In the genomic region with DNA sequence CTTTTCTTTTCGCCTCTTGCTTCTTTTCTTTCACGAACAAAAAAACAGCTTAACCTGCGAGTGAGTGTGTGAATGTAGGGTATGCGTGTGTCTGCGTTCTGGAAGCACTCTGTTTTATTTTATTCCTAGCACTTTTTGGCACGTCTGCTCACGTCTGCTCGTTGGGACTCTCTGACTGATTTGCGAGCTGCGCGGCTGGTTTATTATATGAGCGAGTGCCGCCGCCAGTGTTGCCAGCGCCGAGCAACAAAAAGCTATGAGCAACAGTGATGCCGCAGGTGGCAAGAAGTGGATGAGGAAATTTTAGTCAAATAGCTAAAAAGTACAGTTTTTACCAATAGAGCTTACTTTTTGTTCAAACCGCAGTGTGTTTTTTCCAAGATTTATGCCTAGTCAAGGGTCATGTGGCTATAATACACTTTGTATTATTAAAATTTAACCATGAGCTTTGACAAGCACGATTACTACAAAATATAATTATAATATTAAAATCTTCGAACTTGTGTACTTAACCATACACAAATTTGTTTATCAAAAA, we compare ENCODE assay signal across 5 fruit fly cellular contexts.
TF ChIP-seq lines count a peak whose summit lies in the region.

A gene (minus strand): TSS at position 183 of the 538 bp plus-strand sequence.

- no peak for TF ChIP-seq CTCF in whole organism, embryonic (GFP tag; optimal IDR thresholded peaks at IDR 0.05; lab: Kevin White, UChicago)

TF ChIP-seq in whole organism, adult, 20 proteins besides CTCF, POLR2A, EP300 and RAD21 (continues in another document):
- TF ChIP-seq CG14711 (tag; optimal IDR thresholded peaks at IDR 0.05; lab: Kevin White, UChicago) (peak; percentile 66), toe (GFP tag; optimal IDR thresholded peaks at IDR 0.05; lab: Kevin White, UChicago) (peak; percentile 29), cic (GFP tag; optimal IDR thresholded peaks at IDR 0.05; lab: Kevin White, UChicago) (no peak), kay (GFP tag; lab: Kevin White, UChicago; ENCODE audit: borderline replicate concordance) (peak; percentile 78), CG12768 (GFP tag; optimal IDR thresholded peaks at IDR 0.05; lab: Kevin White, UChicago) (peak; percentile 15), CG7101 (tag; optimal IDR thresholded peaks at IDR 0.05; lab: Kevin White, UChicago) (peak; percentile 33), Crg-1 (GFP tag; optimal IDR thresholded peaks at IDR 0.05; lab: Kevin White, UChicago) (peak; percentile 10), pad (GFP tag; optimal IDR thresholded peaks at IDR 0.05; lab: Kevin White, UChicago) (no peak), CG5204 (GFP tag; optimal IDR thresholded peaks at IDR 0.05; lab: Kevin White, UChicago) (peak; percentile 44), Mnt (GFP tag; optimal IDR thresholded peaks at IDR 0.05; lab: Kevin White, UChicago) (peak; percentile 79), cnc (optimal IDR thresholded peaks at IDR 0.05; lab: Kevin White, UChicago) (no peak), tj (GFP tag; optimal IDR thresholded peaks at IDR 0.05; lab: Kevin White, UChicago) (no peak), CG11617 (GFP tag; optimal IDR thresholded peaks at IDR 0.05; lab: Kevin White, UChicago) (peak; percentile 56), CG33017 (tag; optimal IDR thresholded peaks at IDR 0.05; lab: Kevin White, UChicago) (no peak), Clk (GFP tag; optimal IDR thresholded peaks at IDR 0.05; lab: Kevin White, UChicago) (no peak), CG1620 (GFP tag; optimal IDR thresholded peaks at IDR 0.05; lab: Kevin White, UChicago) (peak; percentile 79), Hr96 (GFP tag; optimal IDR thresholded peaks at IDR 0.05; lab: Kevin White, UChicago) (peak; percentile 55)

TF ChIP-seq in whole organism, embryonic, 481 proteins besides CTCF, POLR2A, EP300 and RAD21 (continues in another document):
- TF ChIP-seq Sry-δ (GFP tag; optimal IDR thresholded peaks at IDR 0.05; lab: Kevin White, UChicago) (no peak), Max (GFP tag; optimal IDR thresholded peaks at IDR 0.05; lab: Kevin White, UChicago) (no peak), eve (GFP tag; optimal IDR thresholded peaks at IDR 0.05; lab: Kevin White, UChicago) (no peak), CG10979 (tag; optimal IDR thresholded peaks at IDR 0.05; lab: Kevin White, UChicago) (no peak), Camta (GFP tag; optimal IDR thresholded peaks at IDR 0.05; lab: Kevin White, UChicago) (no peak), eyg (GFP tag; optimal IDR thresholded peaks at IDR 0.05; lab: Kevin White, UChicago) (peak; percentile 25), D19B (GFP tag; optimal IDR thresholded peaks at IDR 0.05; lab: Kevin White, UChicago) (peak; percentile 45), CoRest (tag; optimal IDR thresholded peaks at IDR 0.05; lab: Kevin White, UChicago) (peak; percentile 43), Mrtf (GFP tag; IDR thresholded peaks at IDR 0.05; lab: Robert Waterston, UW) (no peak), maf-S (GFP tag; optimal IDR thresholded peaks at IDR 0.05; lab: Kevin White, UChicago) (no peak), Sry-β (GFP tag; optimal IDR thresholded peaks at IDR 0.05; lab: Kevin White, UChicago) (peak; percentile 96), al (GFP tag; IDR thresholded peaks at IDR 0.05; lab: Robert Waterston, UW) (no peak), CG1792 (GFP tag; optimal IDR thresholded peaks at IDR 0.05; lab: Kevin White, UChicago) (peak; percentile 22), ind (GFP tag; optimal IDR thresholded peaks at IDR 0.05; lab: Kevin White, UChicago) (peak; percentile 17), Ravus (GFP tag; IDR thresholded peaks at IDR 0.05; lab: Robert Waterston, UW) (no peak), grau (tag; optimal IDR thresholded peaks at IDR 0.05; lab: Kevin White, UChicago) (peak; percentile 33), CG7556 (GFP tag; optimal IDR thresholded peaks at IDR 0.05; lab: Kevin White, UChicago) (peak; percentile 10), Fer1 (GFP tag; optimal IDR thresholded peaks at IDR 0.05; lab: Kevin White, UChicago) (no peak)

TF ChIP-seq in whole organism, prepupa, 60 proteins besides CTCF, POLR2A, EP300 and RAD21 (continues in another document):
- no peak for TF ChIP-seq CG11762 (GFP tag; optimal IDR thresholded peaks at IDR 0.05; lab: Kevin White, UChicago; ENCODE audit: insufficient read depth)
- no peak for TF ChIP-seq CG11294 (GFP tag; IDR thresholded peaks at IDR 0.05; lab: Robert Waterston, UW)
- no peak for TF ChIP-seq CG8319 (GFP tag; optimal IDR thresholded peaks at IDR 0.05; lab: Kevin White, UChicago)
- TF ChIP-seq spab (GFP tag; optimal IDR thresholded peaks at IDR 0.05; lab: Kevin White, UChicago), result no peak
- peak; percentile 7 for TF ChIP-seq CG10669 (GFP tag; optimal IDR thresholded peaks at IDR 0.05; lab: Kevin White, UChicago)
- peak; percentile 90 for TF ChIP-seq svp (GFP tag; lab: Kevin White, UChicago)
- peak; percentile 9 for TF ChIP-seq fd59A (GFP tag; optimal IDR thresholded peaks at IDR 0.05; lab: Kevin White, UChicago)
- TF ChIP-seq CG1621 (tag; optimal IDR thresholded peaks at IDR 0.05; lab: Kevin White, UChicago), result no peak
- peak; percentile 32 for TF ChIP-seq CG6854 (GFP tag; optimal IDR thresholded peaks at IDR 0.05; lab: Kevin White, UChicago)
- peak; percentile 42 for TF ChIP-seq CG9139 (GFP tag; optimal IDR thresholded peaks at IDR 0.05; lab: Kevin White, UChicago)
- TF ChIP-seq CG6276 (GFP tag; optimal IDR thresholded peaks at IDR 0.05; lab: Kevin White, UChicago), result no peak
- peak; percentile 70 for TF ChIP-seq vri (GFP tag; optimal IDR thresholded peaks at IDR 0.05; lab: Kevin White, UChicago)
- TF ChIP-seq achi (GFP tag; optimal IDR thresholded peaks at IDR 0.05; lab: Kevin White, UChicago), result no peak
- peak; percentile 20 for TF ChIP-seq Hr4 (GFP tag; optimal IDR thresholded peaks at IDR 0.05; lab: Kevin White, UChicago)
- peak; percentile 41 for TF ChIP-seq CG3919 (GFP tag; optimal IDR thresholded peaks at IDR 0.05; lab: Kevin White, UChicago)
- peak; percentile 14 for TF ChIP-seq Ets21C (GFP tag; optimal IDR thresholded peaks at IDR 0.05; lab: Kevin White, UChicago)
- peak; percentile 25 for TF ChIP-seq esn (GFP tag; optimal IDR thresholded peaks at IDR 0.05; lab: Kevin White, UChicago)
- no peak for TF ChIP-seq CG34406 (GFP tag; optimal IDR thresholded peaks at IDR 0.05; lab: Kevin White, UChicago)

TF ChIP-seq in whole organism, pupa, 21 proteins besides CTCF, POLR2A, EP300 and RAD21:
- TF ChIP-seq gl (tag; optimal IDR thresholded peaks at IDR 0.05; lab: Kevin White, UChicago) (peak; percentile 31), CG8159 (tag; optimal IDR thresholded peaks at IDR 0.05; lab: Kevin White, UChicago) (peak; percentile 42), Pif1B (GFP tag; optimal IDR thresholded peaks at IDR 0.05; lab: Kevin White, UChicago) (peak; percentile 37), Ets98B (GFP tag; IDR thresholded peaks at IDR 0.05; lab: Robert Waterston, UW) (peak; percentile 51), CG9948 (tag; optimal IDR thresholded peaks at IDR 0.05; lab: Kevin White, UChicago) (no peak), CG15710 (tag; optimal IDR thresholded peaks at IDR 0.05; lab: Kevin White, UChicago) (peak; percentile 9), D1 (tag; optimal IDR thresholded peaks at IDR 0.05; lab: Kevin White, UChicago) (no peak), fd96Ca (GFP tag; IDR thresholded peaks at IDR 0.05; lab: Robert Waterston, UW) (peak; percentile 50; the same call in 1 of the 3 replicates), rn (GFP tag; IDR thresholded peaks at IDR 0.05; lab: Robert Waterston, UW) (no peak), CG14655 (GFP tag; optimal IDR thresholded peaks at IDR 0.05; lab: Kevin White, UChicago) (peak; percentile 40), CG8301 (tag; optimal IDR thresholded peaks at IDR 0.05; lab: Kevin White, UChicago) (no peak), CG17806 (tag; optimal IDR thresholded peaks at IDR 0.05; lab: Kevin White, UChicago) (peak; percentile 10), CG12605 (GFP tag; IDR thresholded peaks at IDR 0.05; lab: Robert Waterston, UW) (peak; percentile 50; the same call in 1 of the 2 replicates), CG13204 (GFP tag; optimal IDR thresholded peaks at IDR 0.05; lab: Kevin White, UChicago) (peak; percentile 4), Snoo (tag; optimal IDR thresholded peaks at IDR 0.05; lab: Kevin White, UChicago) (peak; percentile 12), Pif1A (GFP tag; optimal IDR thresholded peaks at IDR 0.05; lab: Kevin White, UChicago) (no peak), CG4496 (GFP tag; IDR thresholded peaks at IDR 0.05; lab: Robert Waterston, UW) (peak; percentile 53; the same call in 2 of the 3 replicates), CG34367 (tag; optimal IDR thresholded peaks at IDR 0.05; lab: Kevin White, UChicago) (peak; percentile 30), CG32121 (GFP tag; IDR thresholded peaks at IDR 0.05; lab: Robert Waterston, UW) (0 out of 2 replicates have a peak, but pooled peaks have one; percentile 18)

TF ChIP-seq in whole organism, wandering third instar larva, 38 proteins besides CTCF, POLR2A, EP300 and RAD21 (continues in another document):
- TF ChIP-seq Rel (GFP tag; optimal IDR thresholded peaks at IDR 0.05; lab: Kevin White, UChicago), result no peak
- peak; percentile 53 for TF ChIP-seq Rel (tag; optimal IDR thresholded peaks at IDR 0.05; lab: Kevin White, UChicago)
- peak; percentile 66 for TF ChIP-seq jim (GFP tag; optimal IDR thresholded peaks at IDR 0.05; lab: Kevin White, UChicago)
- peak; percentile 47 for TF ChIP-seq Sp1 (GFP tag; optimal IDR thresholded peaks at IDR 0.05; lab: Kevin White, UChicago)
- TF ChIP-seq N (GFP tag; optimal IDR thresholded peaks at IDR 0.05; lab: Kevin White, UChicago), result no peak
- peak; percentile 53 for TF ChIP-seq br (GFP tag; optimal IDR thresholded peaks at IDR 0.05; lab: Kevin White, UChicago)
- no peak for TF ChIP-seq sv (GFP tag; optimal IDR thresholded peaks at IDR 0.05; lab: Kevin White, UChicago)
- TF ChIP-seq brk (GFP tag; optimal IDR thresholded peaks at IDR 0.05; lab: Kevin White, UChicago), result no peak
- TF ChIP-seq dsf (GFP tag; optimal IDR thresholded peaks at IDR 0.05; lab: Kevin White, UChicago; ENCODE audit: borderline replicate concordance), result no peak
- TF ChIP-seq Hnf4 (GFP tag; optimal IDR thresholded peaks at IDR 0.05; lab: Kevin White, UChicago), result peak; percentile 84
- TF ChIP-seq CG9705 (GFP tag; optimal IDR thresholded peaks at IDR 0.05; lab: Kevin White, UChicago), result peak; percentile 6
- TF ChIP-seq Hr78 (GFP tag; optimal IDR thresholded peaks at IDR 0.05; lab: Kevin White, UChicago), result no peak
- TF ChIP-seq foxo (GFP tag; optimal IDR thresholded peaks at IDR 0.05; lab: Kevin White, UChicago), result peak in 1 of 2 experiments; percentile 39
- peak; percentile 8 for TF ChIP-seq fru (GFP tag; optimal IDR thresholded peaks at IDR 0.05; lab: Kevin White, UChicago)
- TF ChIP-seq dl (GFP tag; optimal IDR thresholded peaks at IDR 0.05; lab: Kevin White, UChicago; ENCODE audit: insufficient read depth in 1 of 2, partially characterized antibody in 2 of 2), result peak; percentile 13 to 22
- TF ChIP-seq ey (GFP tag; optimal IDR thresholded peaks at IDR 0.05; lab: Kevin White, UChicago), result peak; percentile 24
- no peak for TF ChIP-seq CrebA (GFP tag; optimal IDR thresholded peaks at IDR 0.05; lab: Kevin White, UChicago; ENCODE audit: borderline replicate concordance)
- TF ChIP-seq HLH106 (tag; optimal IDR thresholded peaks at IDR 0.05; lab: Kevin White, UChicago), result peak; percentile 48
- peak; percentile 54 for TF ChIP-seq h (GFP tag; optimal IDR thresholded peaks at IDR 0.05; lab: Kevin White, UChicago)
- peak; percentile 47 for TF ChIP-seq Jra (GFP tag; optimal IDR thresholded peaks at IDR 0.05; lab: Kevin White, UChicago)
- peak; percentile 7 for TF ChIP-seq dmrt93B (GFP tag; optimal IDR thresholded peaks at IDR 0.05; lab: Kevin White, UChicago)
